Worm (Caenorhabditis elegans): ENCODE data around the gene C45B11.6.

C45B11.6 gene

DNA sequence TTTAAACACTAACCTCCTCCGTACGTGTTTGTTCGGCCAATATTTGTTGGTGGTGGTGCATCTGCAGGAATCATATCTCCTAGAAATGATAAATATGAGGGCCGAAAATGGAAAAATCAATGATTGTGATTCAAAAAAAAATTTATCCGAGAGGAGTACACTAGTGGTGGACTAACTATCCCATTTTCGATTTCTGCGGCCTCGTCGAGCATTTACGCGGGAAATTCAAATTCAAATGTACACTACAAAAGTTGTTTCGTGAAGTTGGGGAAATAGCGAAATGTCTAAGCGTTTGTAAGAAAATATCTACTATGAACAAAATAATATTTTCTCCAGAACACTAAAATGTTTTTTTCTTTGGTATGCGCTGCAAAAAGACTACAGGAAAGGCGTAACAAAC lies 14.6 kb upstream of the C45B11.6 start (continued):
- 0 out of 2 replicates have a peak, but pooled peaks have one; percentile 49 for TF ChIP-seq hmg-20 (GFP tag; IDR thresholded peaks at IDR 0.05)
- no peak for TF ChIP-seq ztf-26 (tag; optimal IDR thresholded peaks at IDR 0.05)
- TF ChIP-seq ekl-4 (GFP tag; IDR thresholded peaks at IDR 0.05), result no peak
- TF ChIP-seq hlh-12 (tag; optimal IDR thresholded peaks at IDR 0.05), result no peak
- TF ChIP-seq F37B4.10 (GFP tag; IDR thresholded peaks at IDR 0.05), result no peak
- peak; percentile 44 for TF ChIP-seq unc-130 (GFP tag; optimal IDR thresholded peaks at IDR 0.05)
- no peak for TF ChIP-seq atf-7 (tag; optimal IDR thresholded peaks at IDR 0.05)
- TF ChIP-seq hlh-26 (GFP tag; conservative IDR thresholded peaks at IDR 0.05), result no peak
- no peak for TF ChIP-seq ztf-25 (GFP tag; IDR thresholded peaks at IDR 0.05)
- TF ChIP-seq F23B12.7 (tag; optimal IDR thresholded peaks at IDR 0.05; ENCODE audit: insufficient read depth), result no peak
- peak; percentile 43; the same call in 1 of the 2 replicates for TF ChIP-seq F33H1.4 (GFP tag; IDR thresholded peaks at IDR 0.05)
- no peak for TF ChIP-seq sptf-2 (GFP tag; optimal IDR thresholded peaks at IDR 0.05)
- TF ChIP-seq cebp-2 (GFP tag; IDR thresholded peaks at IDR 0.05), result no peak
- TF ChIP-seq rpc-1 (optimal IDR thresholded peaks at IDR 0.05), result no peak
- no peak for TF ChIP-seq rpc-1 (tag; optimal IDR thresholded peaks at IDR 0.05)
- peak; percentile 40 for TF ChIP-seq madf-6 (GFP tag; IDR thresholded peaks at IDR 0.05)
- TF ChIP-seq B0035.1 (tag; optimal IDR thresholded peaks at IDR 0.05), result no peak
- TF ChIP-seq D2030.7 (GFP tag; IDR thresholded peaks at IDR 0.05), result peak; percentile 41; the same call in 1 of the 2 replicates
- TF ChIP-seq F49E8.2 (tag; optimal IDR thresholded peaks at IDR 0.05; ENCODE audit: insufficient read depth), result no peak
- no peak for TF ChIP-seq ccch-3 (GFP tag; optimal IDR thresholded peaks at IDR 0.05)
- no peak for TF ChIP-seq tbp1 (GFP tag; optimal IDR thresholded peaks at IDR 0.05)
- peak; percentile 48 for TF ChIP-seq lsl-1 (GFP tag; optimal IDR thresholded peaks at IDR 0.05)
- peak in 1 of 2 experiments; percentile 7 for TF ChIP-seq let-607 (tag; optimal IDR thresholded peaks at IDR 0.05)
- TF ChIP-seq Y67H2A.10 (GFP tag; conservative IDR thresholded peaks at IDR 0.05), result no peak
- no peak for TF ChIP-seq B0261.1 (tag; optimal IDR thresholded peaks at IDR 0.05)
- TF ChIP-seq akir-1 (GFP tag; optimal IDR thresholded peaks at IDR 0.05), result no peak
- TF ChIP-seq unc-62 (GFP tag; optimal IDR thresholded peaks at IDR 0.05), result no peak
- TF ChIP-seq attf-3 (GFP tag; conservative IDR thresholded peaks at IDR 0.05), result no peak
- 0 out of 2 replicates have a peak, but pooled peaks have one; percentile 14 for TF ChIP-seq C17E4.6 (GFP tag; IDR thresholded peaks at IDR 0.05)
- no peak for TF ChIP-seq him-1 (tag; optimal IDR thresholded peaks at IDR 0.05)
- TF ChIP-seq ceh-40 (GFP tag; IDR thresholded peaks at IDR 0.05), result 0 out of 2 replicates have a peak, but pooled peaks have one; percentile 72
- no peak for TF ChIP-seq Y53F4B.3 (GFP tag; IDR thresholded peaks at IDR 0.05)
- no peak for TF ChIP-seq hsf-1 (GFP tag; IDR thresholded peaks at IDR 0.05)
- no peak for TF ChIP-seq ceh-79 (tag; optimal IDR thresholded peaks at IDR 0.05)
- TF ChIP-seq F55B11.4 (tag; optimal IDR thresholded peaks at IDR 0.05; ENCODE audit: borderline replicate concordance, insufficient read depth), result no peak
- no peak for TF ChIP-seq bed-1 (GFP tag; IDR thresholded peaks at IDR 0.05)
- peak; percentile 2 for TF ChIP-seq madf-10 (tag; optimal IDR thresholded peaks at IDR 0.05)
- peak; percentile 53 for TF ChIP-seq ceh-100 (GFP tag; IDR thresholded peaks at IDR 0.05)
- no peak for TF ChIP-seq nfya-2 (GFP tag; IDR thresholded peaks at IDR 0.05)
- no peak for TF ChIP-seq lag-1 (GFP tag; IDR thresholded peaks at IDR 0.05)
- no peak for TF ChIP-seq somi-1 (GFP tag; optimal IDR thresholded peaks at IDR 0.05)
- TF ChIP-seq ceh-27 (GFP tag; optimal IDR thresholded peaks at IDR 0.05), result peak; percentile 56
- no peak for TF ChIP-seq nhr-179 (tag; optimal IDR thresholded peaks at IDR 0.05)
- peak; percentile 58 for TF ChIP-seq K12H6.12 (tag; optimal IDR thresholded peaks at IDR 0.05)
- no peak for TF ChIP-seq T07F8.4 (tag; optimal IDR thresholded peaks at IDR 0.05)
- TF ChIP-seq xnd-1 (tag; optimal IDR thresholded peaks at IDR 0.05), result no peak
- TF ChIP-seq rcor-1 (GFP tag; IDR thresholded peaks at IDR 0.05), result peak; percentile 34; the same call in 1 of the 2 replicates
- no peak for TF ChIP-seq snpc-1.3 (tag; optimal IDR thresholded peaks at IDR 0.05; ENCODE audit: insufficient read depth)
- peak; percentile 72 for TF ChIP-seq K11D2.4 (GFP tag; IDR thresholded peaks at IDR 0.05)
